Fruit fly (Drosophila melanogaster) whole organism, wandering third instar larva: ENCODE data around the gene CG13471.

Source experiments
- Abd-B ChIP-seq: fragments of >200 bp; optimal IDR thresholded peaks from 2 replicates; lab custom pipeline; 2017; ENCODE audit warnings: missing biosample characterization, missing genetic modification characterization
- CG32264 ChIP-seq: fragments of 200-800 bp; sonication (Bioruptor generic); optimal IDR thresholded peaks from 2 replicates; lab custom pipeline; 2016; ENCODE audit warnings: missing biosample characterization, missing genetic modification characterization
- CG9705 ChIP-seq: fragments of 200-800 bp; sonication (Bioruptor generic); optimal IDR thresholded peaks from 2 replicates; lab custom pipeline; 2018; ENCODE audit warnings: missing biosample characterization, mild to moderate bottlenecking, missing genetic modification characterization
- CrebA ChIP-seq: fragments of 200-800 bp; sonication (Bioruptor generic); optimal IDR thresholded peaks from 2 replicates; lab custom pipeline; 2016; ENCODE audit warnings: missing biosample characterization, mild to moderate bottlenecking, missing genetic modification characterization, borderline replicate concordance
- Dfd ChIP-seq: fragments of >200 bp; optimal IDR thresholded peaks from 2 replicates; lab custom pipeline; 2017; ENCODE audit warnings: missing biosample characterization, missing genetic modification characterization
- Dif ChIP-seq: fragments of 200-275, 200-300 bp; sonication (Bioruptor generic); optimal IDR thresholded peaks from 2 replicates; lab custom pipeline; 2018; ENCODE audit warnings: missing biosample characterization, missing genetic modification characterization; ENCODE audit not compliant: partially characterized antibody
- GATAd ChIP-seq: sonication (Bioruptor generic); optimal IDR thresholded peaks from 2 replicates; lab custom pipeline; 2016; ENCODE audit warnings: missing biosample characterization, missing genetic modification characterization
- HLH106 ChIP-seq: fragments of 200-800 bp; optimal IDR thresholded peaks from 3 replicates; lab custom pipeline; 2019; ENCODE audit warnings: missing biosample characterization, mild to moderate bottlenecking, missing genetic modification characterization, moderate library complexity
- Hnf4 ChIP-seq: fragments of 200-800 bp; sonication (Bioruptor generic); optimal IDR thresholded peaks from 2 replicates; lab custom pipeline; 2016; ENCODE audit warnings: missing biosample characterization, mild to moderate bottlenecking, missing genetic modification characterization
- Hr78 ChIP-seq: fragments of >200 bp; optimal IDR thresholded peaks from 2 replicates; lab custom pipeline; 2017; ENCODE audit warnings: missing biosample characterization, missing genetic modification characterization
- Hr83 ChIP-seq: fragments of 200-300 bp; sonication (Bioruptor generic); optimal IDR thresholded peaks from 2 replicates; lab custom pipeline; 2016; ENCODE audit warnings: missing biosample characterization, mild to moderate bottlenecking, missing genetic modification characterization, moderate library complexity; ENCODE audit not compliant: poor library complexity, severe bottlenecking
- Jra ChIP-seq: sonication (Bioruptor generic); optimal IDR thresholded peaks from 2 replicates; lab custom pipeline; 2016; ENCODE audit warnings: missing biosample characterization, missing genetic modification characterization
- Mio ChIP-seq: sonication (Bioruptor generic); optimal IDR thresholded peaks from 2 replicates; lab custom pipeline; 2016; ENCODE audit warnings: missing biosample characterization, missing genetic modification characterization
- Myc ChIP-seq: fragments of >200 bp; optimal IDR thresholded peaks from 2 replicates; lab custom pipeline; 2017
- N ChIP-seq: fragments of >200 bp; optimal IDR thresholded peaks from 2 replicates; lab custom pipeline; 2018; ENCODE audit warnings: missing biosample characterization, missing external identifiers, missing genetic modification characterization
- OdsH ChIP-seq: fragments of 200-800 bp; sonication (Bioruptor generic); optimal IDR thresholded peaks from 2 replicates; lab custom pipeline; 2016; ENCODE audit warnings: missing biosample characterization, mild to moderate bottlenecking, missing genetic modification characterization
- Rel ChIP-seq, 2 experiments: fragments of 200-800 bp; sonication (Bioruptor generic) in 1 of 2; optimal IDR thresholded peaks; 2 replicates in 1 of 2; 3 replicates in 1 of 2; lab custom pipeline; 2016 to 2019; ENCODE audit warnings: mild to moderate bottlenecking in 2 of 2, missing biosample characterization in 2 of 2, missing genetic modification characterization in 2 of 2, moderate library complexity in 1 of 2
- Sp1 ChIP-seq: fragments of 200-800 bp; sonication (Bioruptor generic); optimal IDR thresholded peaks from 3 replicates; lab custom pipeline; 2019; ENCODE audit warnings: missing biosample characterization, mild to moderate bottlenecking, missing genetic modification characterization, moderate library complexity
- Vsx2 ChIP-seq: fragments of 200-300, 225-300 bp; sonication (Bioruptor generic); optimal IDR thresholded peaks from 2 replicates; lab custom pipeline; 2018; ENCODE audit warnings: missing biosample characterization, missing genetic modification characterization; ENCODE audit not compliant: partially characterized antibody
- br ChIP-seq: fragments of 200-800 bp; sonication (Bioruptor generic); optimal IDR thresholded peaks from 2 replicates; lab custom pipeline; 2016; ENCODE audit warnings: missing biosample characterization, missing genetic modification characterization
- brk ChIP-seq: fragments of 200-800 bp; sonication (Bioruptor generic); optimal IDR thresholded peaks from 2 replicates; lab custom pipeline; 2016; ENCODE audit warnings: missing biosample characterization, mild to moderate bottlenecking, missing genetic modification characterization
- dl ChIP-seq, 2 experiments: fragments of 175-275, 200-275 bp in 1 of 2; fragments of 200-275 bp in 1 of 2; sonication (Bioruptor generic); optimal IDR thresholded peaks; lab custom pipeline; 2018; ENCODE audit warnings: mild to moderate bottlenecking in 2 of 2, missing biosample characterization in 2 of 2, missing genetic modification characterization in 2 of 2, moderate library complexity in 2 of 2; ENCODE audit not compliant: partially characterized antibody in 2 of 2, insufficient read depth in 1 of 2
- dmrt93B ChIP-seq: fragments of 200-800 bp; sonication (Bioruptor generic); optimal IDR thresholded peaks from 2 replicates; lab custom pipeline; 2018; ENCODE audit warnings: missing biosample characterization, mild to moderate bottlenecking, missing genetic modification characterization
- dsf ChIP-seq: sonication (Bioruptor generic); optimal IDR thresholded peaks from 2 replicates; lab custom pipeline; 2016; ENCODE audit warnings: missing biosample characterization, missing genetic modification characterization, borderline replicate concordance
- ey ChIP-seq: fragments of 200-800 bp; sonication (Bioruptor generic); optimal IDR thresholded peaks from 2 replicates; lab custom pipeline; 2016; ENCODE audit warnings: missing biosample characterization, missing genetic modification characterization
- foxo ChIP-seq, 2 experiments: fragments of 200-800 bp; sonication (Bioruptor generic); optimal IDR thresholded peaks; 2 replicates in 1 of 2; 3 replicates in 1 of 2; lab custom pipeline; 2016 to 2017; ENCODE audit warnings: missing biosample characterization in 2 of 2, missing genetic modification characterization in 2 of 2
- fru ChIP-seq: fragments of 200-800 bp; sonication (Bioruptor generic); optimal IDR thresholded peaks from 3 replicates; lab custom pipeline; 2016; ENCODE audit warnings: missing biosample characterization, mild to moderate bottlenecking, missing genetic modification characterization
- h ChIP-seq: fragments of 200-800 bp; sonication (Bioruptor generic); optimal IDR thresholded peaks from 3 replicates; lab custom pipeline; 2016; ENCODE audit warnings: missing biosample characterization, mild to moderate bottlenecking, missing genetic modification characterization
- jim ChIP-seq: fragments of 175-275, 200-325 bp; sonication (Bioruptor generic); optimal IDR thresholded peaks from 2 replicates; lab custom pipeline; 2016; ENCODE audit warnings: missing biosample characterization, mild to moderate bottlenecking, missing genetic modification characterization
- lola ChIP-seq: fragments of >200 bp; optimal IDR thresholded peaks from 2 replicates; lab custom pipeline; 2017; ENCODE audit warnings: missing biosample characterization, missing genetic modification characterization
- pan ChIP-seq: fragments of >200 bp; optimal IDR thresholded peaks from 2 replicates; lab custom pipeline; 2017
- psq ChIP-seq: fragments of 200-800 bp; sonication (Bioruptor generic); optimal IDR thresholded peaks from 3 replicates; lab custom pipeline; 2017; ENCODE audit warnings: missing biosample characterization, mild to moderate bottlenecking, missing genetic modification characterization, moderate library complexity
- rgr ChIP-seq: fragments of 200-800 bp; sonication (Bioruptor generic); optimal IDR thresholded peaks from 3 replicates; lab custom pipeline; 2016; ENCODE audit warnings: missing biosample characterization, mild to moderate bottlenecking, missing genetic modification characterization
- sage ChIP-seq: fragments of 200-800 bp; sonication (Bioruptor generic); optimal IDR thresholded peaks from 2 replicates; lab custom pipeline; 2016; ENCODE audit warnings: missing biosample characterization, mild to moderate bottlenecking, missing genetic modification characterization
- sv ChIP-seq: fragments of 200-800 bp; sonication (Bioruptor generic); optimal IDR thresholded peaks from 3 replicates; lab custom pipeline; 2016; ENCODE audit warnings: missing biosample characterization, missing genetic modification characterization
- tai ChIP-seq: sonication (Bioruptor generic); optimal IDR thresholded peaks from 2 replicates; lab custom pipeline; 2016; ENCODE audit warnings: missing biosample characterization, missing genetic modification characterization
- usp ChIP-seq: fragments of >200 bp; optimal IDR thresholded peaks from 2 replicates; lab custom pipeline; 2017; ENCODE audit warnings: missing biosample characterization, missing genetic modification characterization
- woc ChIP-seq: sonication (Bioruptor generic); optimal IDR thresholded peaks from 2 replicates; lab custom pipeline; 2016; ENCODE audit warnings: missing biosample characterization, mild to moderate bottlenecking, missing genetic modification characterization

The CG13471 gene

DNA sequence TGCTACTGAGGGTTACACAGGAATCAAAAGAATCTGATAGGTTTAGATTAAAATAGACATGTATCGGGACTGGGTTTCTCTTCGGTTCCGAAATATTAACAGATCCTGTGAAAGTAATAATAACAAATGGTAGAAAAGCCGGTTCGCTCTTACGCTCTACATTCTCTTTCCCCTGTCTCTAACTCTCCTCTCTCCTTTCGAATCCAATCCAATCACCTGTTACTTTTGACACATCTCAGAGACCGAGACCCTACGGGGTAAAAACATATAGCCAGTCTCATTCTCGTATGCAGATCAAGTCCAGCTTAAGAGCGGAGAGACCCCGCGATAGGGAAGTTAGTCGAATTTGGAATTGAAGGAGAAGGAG, 25.4 kb upstream of the CG13471 start:
- TF ChIP-seq Dif (GFP tag; lab: Kevin White, UChicago) (peak; percentile 28), Hnf4 (GFP tag; lab: Kevin White, UChicago) (no peak), psq (GFP tag; lab: Kevin White, UChicago) (no peak), jim (GFP tag; lab: Kevin White, UChicago) (no peak), N (GFP tag; lab: Kevin White, UChicago) (no peak), Hr78 (GFP tag; lab: Kevin White, UChicago) (no peak), tai (no peak), GATAd (GFP tag; lab: Kevin White, UChicago) (no peak), br (GFP tag; lab: Kevin White, UChicago) (no peak), pan (no peak), Sp1 (GFP tag; lab: Kevin White, UChicago) (no peak), Hr83 (no peak), dmrt93B (GFP tag; lab: Kevin White, UChicago) (no peak), ey (GFP tag; lab: Kevin White, UChicago) (no peak), usp (GFP tag; lab: Kevin White, UChicago) (no peak), dl (GFP tag; optimal IDR thresholded peaks at IDR 0.05; lab: Kevin White, UChicago; ENCODE audit: insufficient read depth in 1 of 2, partially characterized antibody in 2 of 2) (peak in 1 of 2 experiments; percentile 20)

dm6 chr3L:14757464-14758384, 24.4 kb upstream of the CG13471 start, which contains the start of gene CG42507:
Gene CG42507, minus strand, starts transcription at chr3L:14757962.
- TF ChIP-seq Dfd (GFP tag; lab: Kevin White, UChicago): no peak
- no peak for TF ChIP-seq GATAd (GFP tag; lab: Kevin White, UChicago)
- TF ChIP-seq ey (GFP tag; lab: Kevin White, UChicago): no peak
- no peak for TF ChIP-seq Jra (GFP tag; lab: Kevin White, UChicago)
- peak in 1 of 2 experiments; percentile 61 for TF ChIP-seq foxo (GFP tag; optimal IDR thresholded peaks at IDR 0.05; lab: Kevin White, UChicago)
- TF ChIP-seq psq (GFP tag; lab: Kevin White, UChicago): no peak
- peak; percentile 33 to 77 for TF ChIP-seq dl (GFP tag; optimal IDR thresholded peaks at IDR 0.05; lab: Kevin White, UChicago; ENCODE audit: insufficient read depth in 1 of 2, partially characterized antibody in 2 of 2)
- TF ChIP-seq lola (GFP tag; lab: Kevin White, UChicago): no peak
- TF ChIP-seq CrebA (GFP tag; lab: Kevin White, UChicago): peak; percentile 96
- TF ChIP-seq Dif (GFP tag; lab: Kevin White, UChicago): peak; percentile 87
- TF ChIP-seq woc (GFP tag; lab: Kevin White, UChicago): no peak
- no peak for TF ChIP-seq HLH106 (tag; lab: Kevin White, UChicago)
- peak; percentile 2 for TF ChIP-seq fru (GFP tag; lab: Kevin White, UChicago)
- TF ChIP-seq Myc (lab: Kevin White, UChicago): no peak
- TF ChIP-seq Vsx2 (GFP tag; lab: Kevin White, UChicago): peak; percentile 26
- peak; percentile 19 for TF ChIP-seq Hnf4 (GFP tag; lab: Kevin White, UChicago)
- TF ChIP-seq brk (GFP tag; lab: Kevin White, UChicago): peak; percentile 63
- no peak for TF ChIP-seq tai
- no peak for TF ChIP-seq Hr78 (GFP tag; lab: Kevin White, UChicago)
- no peak for TF ChIP-seq N (GFP tag; lab: Kevin White, UChicago)
- TF ChIP-seq dsf (GFP tag; lab: Kevin White, UChicago): no peak
- TF ChIP-seq OdsH: no peak
- TF ChIP-seq dmrt93B (GFP tag; lab: Kevin White, UChicago): no peak
- TF ChIP-seq Hr83: peak; percentile 71
- TF ChIP-seq pan: no peak
- TF ChIP-seq Abd-B: no peak
- no peak for TF ChIP-seq usp (GFP tag; lab: Kevin White, UChicago)
- peak; percentile 19 for TF ChIP-seq CG32264 (GFP tag; lab: Kevin White, UChicago)
- peak; percentile 55 for TF ChIP-seq br (GFP tag; lab: Kevin White, UChicago)
- peak; percentile 48 for TF ChIP-seq sage (GFP tag; lab: Kevin White, UChicago)
- TF ChIP-seq Rel (GFP tag; optimal IDR thresholded peaks at IDR 0.05; lab: Kevin White, UChicago): peak; percentile 85
- peak; percentile 45 for TF ChIP-seq Rel (tag; optimal IDR thresholded peaks at IDR 0.05; lab: Kevin White, UChicago)
- no peak for TF ChIP-seq rgr
- TF ChIP-seq CG9705 (GFP tag; lab: Kevin White, UChicago): no peak
- no peak for TF ChIP-seq sv (GFP tag; lab: Kevin White, UChicago)
- TF ChIP-seq Mio (GFP tag; lab: Kevin White, UChicago): no peak
- no peak for TF ChIP-seq h
- no peak for TF ChIP-seq jim (GFP tag; lab: Kevin White, UChicago)
- TF ChIP-seq Sp1 (GFP tag; lab: Kevin White, UChicago): no peak
